Worm (Caenorhabditis elegans) whole organism, L4 larva: ENCODE measurements around the gene T05H4.4.

Experiments used
- D1046.2 ChIP-seq: fragments of 200-800 bp; sonication (Bioruptor generic); IDR thresholded peaks from 2 replicates; pipeline ENCODE4 v1.3.6; 2022; ENCODE audit warnings: missing genetic modification characterization, missing compliant biosample characterization
- F49E8.2 ChIP-seq: sonication (generic microtip); optimal IDR thresholded peaks from 2 replicates; lab custom pipeline; 2016; ENCODE audit warnings: missing compliant biosample characterization, mild to moderate bottlenecking, missing genetic modification characterization, borderline replicate concordance
- T26A8.4 ChIP-seq: fragments of 200-800 bp; sonication (Bioruptor generic); IDR thresholded peaks from 2 replicates; pipeline ENCODE4 v1.3.6; 2022; ENCODE audit warnings: missing genetic modification characterization, missing compliant biosample characterization
- Y48G9A.11 ChIP-seq: fragments of 200-800 bp; sonication (Bioruptor generic); IDR thresholded peaks from 2 replicates; pipeline ENCODE4 v1.3.6; 2022; ENCODE audit warnings: missing genetic modification reagents, missing genetic modification characterization, missing compliant biosample characterization
- aha-1 ChIP-seq: fragments of 150-350 bp; peaks from one replicate; lab custom pipeline; 2014; ENCODE audit warnings: missing biosample characterization, missing genetic modification characterization
- ama-1 ChIP-seq: fragments of 150-350 bp; optimal IDR thresholded peaks from 2 replicates; lab custom pipeline; 2014; ENCODE audit warnings: inconsistent platforms, mixed read lengths
- ceh-20 ChIP-seq: fragments of 200-800 bp; sonication (Bioruptor generic); IDR thresholded peaks from 2 replicates; pipeline ENCODE4 v1.3.6; 2022; ENCODE audit warnings: missing genetic modification reagents, missing genetic modification characterization, missing compliant biosample characterization
- ceh-62 ChIP-seq: sonication (generic microtip); optimal IDR thresholded peaks from 2 replicates; lab custom pipeline; 2017; ENCODE audit warnings: missing biosample characterization, missing genetic modification characterization
- ceh-82 ChIP-seq: sonication (generic microtip); optimal IDR thresholded peaks from 2 replicates; lab custom pipeline; 2017; ENCODE audit warnings: missing biosample characterization, missing genetic modification characterization
- ces-1 ChIP-seq: fragments of 150-350 bp; sonication (generic microtip); optimal IDR thresholded peaks from 4 replicates; lab custom pipeline; 2014; ENCODE audit warnings: missing biosample characterization, missing genetic modification reagents, missing genetic modification characterization
- daf-16 ChIP-seq, 3 experiments: sonication (generic microtip); optimal IDR thresholded peaks; 2 replicates each; lab custom pipeline; 2016 to 2017; ENCODE audit warnings: missing genetic modification characterization in 3 of 3, missing genetic modification reagents in 3 of 3, mild to moderate bottlenecking in 2 of 3, missing compliant biosample characterization in 2 of 3, missing biosample characterization in 1 of 3, moderate library complexity in 1 of 3
- dmd-6 ChIP-seq: fragments of 200-800 bp; sonication (Bioruptor generic); IDR thresholded peaks from 2 replicates; pipeline ENCODE4 v1.3.6; 2022; ENCODE audit warnings: missing genetic modification reagents, missing genetic modification characterization, missing compliant biosample characterization
- dmd-8 ChIP-seq: fragments of 200-800 bp; sonication (Bioruptor generic); IDR thresholded peaks from 2 replicates; pipeline ENCODE4 v1.3.6; 2022; ENCODE audit warnings: missing genetic modification characterization, missing compliant biosample characterization
- dmd-9 ChIP-seq: fragments of 200-800 bp; sonication (Bioruptor generic); IDR thresholded peaks from 2 replicates; pipeline ENCODE4 v1.3.6; 2022; ENCODE audit warnings: missing genetic modification reagents, missing genetic modification characterization, missing compliant biosample characterization
- dve-1 ChIP-seq: sonication (generic microtip); optimal IDR thresholded peaks from 2 replicates; lab custom pipeline; 2017; ENCODE audit warnings: antibody characterized with exemption, mild to moderate bottlenecking, missing genetic modification characterization, missing compliant biosample characterization; ENCODE audit not compliant: insufficient read depth
- egl-27 ChIP-seq: sonication (generic microtip); optimal IDR thresholded peaks from 3 replicates; lab custom pipeline; 2017; ENCODE audit warnings: missing biosample characterization, missing genetic modification reagents, missing genetic modification characterization
- egl-43 ChIP-seq: fragments of 200-800 bp; sonication (Bioruptor generic); IDR thresholded peaks from 2 replicates; pipeline ENCODE4 v1.3.6; 2022; ENCODE audit warnings: missing genetic modification reagents, missing genetic modification characterization, missing compliant biosample characterization
- gei-8 ChIP-seq: fragments of 200-800 bp; sonication (Bioruptor generic); optimal IDR thresholded peaks from 2 replicates; lab custom pipeline; 2018; ENCODE audit warnings: mild to moderate bottlenecking, missing genetic modification characterization, missing compliant biosample characterization
- hlh-11 ChIP-seq: fragments of 200-800 bp; sonication (Bioruptor generic); optimal IDR thresholded peaks from 2 replicates; lab custom pipeline; 2018; ENCODE audit warnings: mild to moderate bottlenecking, missing genetic modification characterization, missing compliant biosample characterization
- hlh-30 ChIP-seq: sonication (generic microtip); optimal IDR thresholded peaks from 2 replicates; lab custom pipeline; 2017; ENCODE audit warnings: antibody characterized with exemption, mild to moderate bottlenecking, missing genetic modification characterization, missing compliant biosample characterization; ENCODE audit not compliant: insufficient read depth
- lim-7 ChIP-seq: fragments of 200-800 bp; sonication (Bioruptor generic); IDR thresholded peaks from 2 replicates; pipeline ENCODE4 v1.3.6; 2022; ENCODE audit warnings: missing genetic modification characterization, missing compliant biosample characterization
- lin-29 ChIP-seq: fragments of 200-800 bp; sonication (Bioruptor generic); IDR thresholded peaks from 2 replicates; pipeline ENCODE4 v1.3.6; 2022; ENCODE audit warnings: missing genetic modification reagents, missing genetic modification characterization, missing compliant biosample characterization
- lin-38 ChIP-seq: fragments of 200-800 bp; sonication (Bioruptor generic); IDR thresholded peaks from 2 replicates; pipeline ENCODE4 v1.3.6; 2022; ENCODE audit warnings: missing genetic modification reagents, missing genetic modification characterization, missing compliant biosample characterization
- lin-39 ChIP-seq: fragments of 150-350 bp; optimal IDR thresholded peaks from 2 replicates; lab custom pipeline; 2014; ENCODE audit warnings: missing biosample characterization, missing genetic modification reagents, missing genetic modification characterization
- lir-3 ChIP-seq: sonication (generic microtip); optimal IDR thresholded peaks from 2 replicates; lab custom pipeline; 2016; ENCODE audit warnings: mild to moderate bottlenecking, missing genetic modification characterization, missing compliant biosample characterization
- madf-5 ChIP-seq, 2 experiments: fragments of 200-800 bp; sonication (Bioruptor generic); IDR thresholded peaks; 2 replicates each; pipeline ENCODE4 v1.3.6; 2022; ENCODE audit warnings: missing compliant biosample characterization in 2 of 2, missing genetic modification characterization in 2 of 2
- mdt-29 ChIP-seq: fragments of 200-800 bp; sonication (Bioruptor generic); IDR thresholded peaks from 2 replicates; pipeline ENCODE4 v1.3.6; 2022; ENCODE audit warnings: missing genetic modification reagents, missing genetic modification characterization, missing compliant biosample characterization
- mep-1 ChIP-seq: fragments of 150-350 bp; sonication (generic microtip); optimal IDR thresholded peaks from 3 replicates; lab custom pipeline; 2014; ENCODE audit warnings: missing biosample characterization, missing genetic modification characterization
- mes-2 ChIP-seq: sonication (generic microtip); optimal IDR thresholded peaks from 2 replicates; lab custom pipeline; 2016; ENCODE audit warnings: missing genotype, mild to moderate bottlenecking, missing genetic modification characterization, missing compliant biosample characterization; ENCODE audit not compliant: poor library complexity, severe bottlenecking
- nhr-10 ChIP-seq: fragments of 150-350 bp; optimal IDR thresholded peaks from 2 replicates; lab custom pipeline; 2014; ENCODE audit warnings: missing biosample characterization, missing genetic modification characterization
- nhr-111 ChIP-seq: fragments of 200-800 bp; sonication (Bioruptor generic); optimal IDR thresholded peaks from 2 replicates; lab custom pipeline; 2018; ENCODE audit warnings: mild to moderate bottlenecking, missing genetic modification characterization, missing compliant biosample characterization
- nhr-25 ChIP-seq: sonication (generic microtip); optimal IDR thresholded peaks from 2 replicates; lab custom pipeline; 2017; ENCODE audit warnings: missing genetic modification characterization, mild to moderate bottlenecking, missing compliant biosample characterization, antibody characterized with exemption, moderate library complexity, borderline replicate concordance; ENCODE audit not compliant: insufficient read depth
- nhr-28 ChIP-seq: fragments of 150-350 bp; optimal IDR thresholded peaks from 2 replicates; lab custom pipeline; 2014; ENCODE audit warnings: missing biosample characterization, missing genetic modification characterization
- nhr-41 ChIP-seq: fragments of 200-800 bp; sonication (Bioruptor generic); IDR thresholded peaks from 2 replicates; pipeline ENCODE4 v1.3.6; 2022; ENCODE audit warnings: missing genetic modification reagents, missing genetic modification characterization, missing compliant biosample characterization
- pqm-1 ChIP-seq: sonication (generic microtip); optimal IDR thresholded peaks from 2 replicates; lab custom pipeline; 2017; ENCODE audit warnings: missing biosample characterization, missing genetic modification characterization
- rbr-2 ChIP-seq: sonication (generic microtip); optimal IDR thresholded peaks from 2 replicates; lab custom pipeline; 2016; ENCODE audit warnings: missing genotype, missing genetic modification characterization, missing compliant biosample characterization
- sdz-12 ChIP-seq: fragments of 200-800 bp; sonication (Bioruptor generic); optimal IDR thresholded peaks from 2 replicates; lab custom pipeline; 2018; ENCODE audit warnings: mild to moderate bottlenecking, missing genetic modification characterization, missing compliant biosample characterization
- skn-1 ChIP-seq: fragments of 150-350 bp; optimal IDR thresholded peaks from 2 replicates; lab custom pipeline; 2014; ENCODE audit warnings: missing biosample characterization, missing genetic modification characterization
- snpc-1.2 ChIP-seq: fragments of 200-800 bp; sonication (Bioruptor generic); IDR thresholded peaks from 2 replicates; pipeline ENCODE4 v1.3.6; 2022; ENCODE audit warnings: missing genetic modification reagents, missing genetic modification characterization, missing compliant biosample characterization
- snpc-4 ChIP-seq: fragments of 150-350 bp; optimal IDR thresholded peaks from 2 replicates; lab custom pipeline; 2014; ENCODE audit warnings: missing biosample characterization, missing genetic modification characterization
- spr-3 ChIP-seq: fragments of 200-800 bp; sonication (Bioruptor generic); optimal IDR thresholded peaks from 2 replicates; lab custom pipeline; 2018; ENCODE audit warnings: mild to moderate bottlenecking, missing genetic modification characterization, missing compliant biosample characterization
- tag-97 ChIP-seq: fragments of 200-800 bp; sonication (Bioruptor generic); IDR thresholded peaks from 2 replicates; pipeline ENCODE4 v1.3.6; 2022; ENCODE audit warnings: missing genetic modification characterization, missing compliant biosample characterization
- tra-1 ChIP-seq: fragments of 200-800 bp; sonication (Bioruptor generic); IDR thresholded peaks from 2 replicates; pipeline ENCODE4 v1.3.6; 2022; ENCODE audit warnings: missing genetic modification reagents, missing genetic modification characterization, missing compliant biosample characterization
- unc-130 ChIP-seq: sonication (generic microtip); optimal IDR thresholded peaks from 2 replicates; lab custom pipeline; 2016; ENCODE audit warnings: missing genetic modification reagents, missing genetic modification characterization, missing compliant biosample characterization
- unc-62 ChIP-seq, 3 experiments: fragments of 150-350 bp in 1 of 3; sonication (generic microtip); optimal IDR thresholded peaks in 2 of 3; peaks in 1 of 3; 1 replicate in 1 of 3; 2 replicates in 2 of 3; lab custom pipeline; 2014 to 2017; ENCODE audit warnings: missing biosample characterization in 3 of 3, missing genetic modification characterization in 3 of 3, missing genetic modification reagents in 3 of 3, missing genotype in 1 of 3
- zfp-3 ChIP-seq: fragments of 200-800 bp; sonication (Bioruptor generic); conservative IDR thresholded peaks from 2 replicates; pipeline ENCODE4 v1.3.6; 2022; ENCODE audit warnings: missing genetic modification reagents, missing genetic modification characterization, missing compliant biosample characterization
- ztf-7 ChIP-seq: fragments of 150-350 bp; optimal IDR thresholded peaks from 2 replicates; lab custom pipeline; 2014; ENCODE audit warnings: missing biosample characterization, missing genetic modification characterization

T05H4.4 gene

ce11 chrV:6425927-6426326 lies 12.8 kb upstream of the T05H4.4 start, which contains the start of gene T05H4.11:
Gene T05H4.11, minus strand, starts transcription at chrV:6426261.
- TF ChIP-seq T26A8.4: peak; percentile 39; the same call in 1 of the 2 replicates
- TF ChIP-seq ama-1 (lab: Kevin White, UChicago): peak; percentile 84
- no peak for TF ChIP-seq mep-1 (tag; lab: Kevin White, UChicago)
- no peak for TF ChIP-seq nhr-25 (tag; lab: Kevin White, UChicago)
- peak; percentile 14 for TF ChIP-seq nhr-28
- 0 out of 2 replicates have a peak, but pooled peaks have one; percentile 16 for TF ChIP-seq ceh-20 (GFP tag; lab: Robert Waterston, UW)
- TF ChIP-seq nhr-10: no peak
- TF ChIP-seq lin-38: peak; percentile 22; the same call in 1 of the 2 replicates
- TF ChIP-seq aha-1 (tag; lab: Kevin White, UChicago): peak; percentile 20
- no peak for TF ChIP-seq tag-97 (GFP tag; lab: Robert Waterston, UW)
- peak; percentile 27 for TF ChIP-seq mes-2 (tag; lab: Kevin White, UChicago)
- TF ChIP-seq tra-1 (GFP tag; lab: Robert Waterston, UW): no peak
- TF ChIP-seq daf-16 (GFP tag; optimal IDR thresholded peaks at IDR 0.05; lab: Kevin White, UChicago): no peak
- peak; percentile 70 for TF ChIP-seq daf-16 (tag; optimal IDR thresholded peaks at IDR 0.05; lab: Kevin White, UChicago)
- peak; percentile 18 for TF ChIP-seq hlh-11 (tag; lab: Kevin White, UChicago)
- 0 out of 2 replicates have a peak, but pooled peaks have one; percentile 6 for TF ChIP-seq dmd-6 (GFP tag; lab: Robert Waterston, UW)
- no peak for TF ChIP-seq unc-62 (GFP tag; optimal IDR thresholded peaks at IDR 0.05 in 1 of 2; lab: Kevin White, UChicago)
- TF ChIP-seq unc-62 (tag; optimal IDR thresholded peaks at IDR 0.05; lab: Kevin White, UChicago): no peak
- peak; percentile 2 for TF ChIP-seq hlh-30 (tag; lab: Kevin White, UChicago)
- TF ChIP-seq zfp-3: peak; percentile 70; the same call in 1 of the 2 replicates

ce11 chrV:6426843-6427242 lies 11.9 kb upstream of the T05H4.4 start, which contains the start of gene atp-4:
Gene atp-4, minus strand, starts transcription at chrV:6427112.
- TF ChIP-seq Y48G9A.11 (GFP tag; lab: Robert Waterston, UW) (peak; percentile 72), snpc-1.2 (no peak), ztf-7 (tag; lab: Kevin White, UChicago) (no peak), hlh-30 (tag; lab: Kevin White, UChicago) (no peak), nhr-111 (GFP tag; lab: Kevin White, UChicago) (no peak), egl-43 (peak; percentile 14; the same call in 1 of the 2 replicates), sdz-12 (GFP tag; lab: Kevin White, UChicago) (peak; percentile 51), madf-5 (GFP tag; IDR thresholded peaks at IDR 0.05; lab: Robert Waterston, UW) (0 out of 4 replicates have a peak, but pooled peaks of 1 of the 2 experiments have one; percentile 67), snpc-4 (tag; lab: Kevin White, UChicago) (no peak), dmd-8 (GFP tag; lab: Robert Waterston, UW) (0 out of 2 replicates have a peak, but pooled peaks have one; percentile 25), lir-3 (tag; lab: Kevin White, UChicago) (no peak), spr-3 (no peak), dmd-9 (0 out of 2 replicates have a peak, but pooled peaks have one; percentile 15), ama-1 (lab: Kevin White, UChicago) (peak; percentile 87), F49E8.2 (tag; lab: Kevin White, UChicago) (no peak), T26A8.4 (no peak), dve-1 (tag; lab: Kevin White, UChicago) (no peak), unc-130 (GFP tag; lab: Kevin White, UChicago) (no peak), rbr-2 (tag; lab: Kevin White, UChicago) (no peak), lin-29 (GFP tag; lab: Robert Waterston, UW) (no peak), ces-1 (GFP tag; lab: Kevin White, UChicago) (no peak), ceh-62 (tag; lab: Kevin White, UChicago) (no peak), mdt-29 (GFP tag; lab: Robert Waterston, UW) (0 out of 2 replicates have a peak, but pooled peaks have one; percentile 15), ceh-82 (tag; lab: Kevin White, UChicago) (no peak), skn-1 (tag; lab: Kevin White, UChicago) (no peak), nhr-41 (GFP tag; lab: Robert Waterston, UW) (no peak), pqm-1 (tag; lab: Kevin White, UChicago) (no peak), D1046.2 (GFP tag; lab: Robert Waterston, UW) (0 out of 2 replicates have a peak, but pooled peaks have one; percentile 76), unc-62 (GFP tag; optimal IDR thresholded peaks at IDR 0.05 in 1 of 2; lab: Kevin White, UChicago) (peak in 1 of 2 experiments; percentile 63), unc-62 (tag; optimal IDR thresholded peaks at IDR 0.05; lab: Kevin White, UChicago) (no peak), lin-39 (tag; lab: Kevin White, UChicago) (no peak), gei-8 (GFP tag; lab: Kevin White, UChicago) (no peak), egl-27 (no peak), lim-7 (GFP tag; lab: Robert Waterston, UW) (peak; percentile 29; the same call in 1 of the 2 replicates)
